Fruit fly (Drosophila melanogaster): Measurements from ENCODE around the gene nis.

The nis gene

DNA sequence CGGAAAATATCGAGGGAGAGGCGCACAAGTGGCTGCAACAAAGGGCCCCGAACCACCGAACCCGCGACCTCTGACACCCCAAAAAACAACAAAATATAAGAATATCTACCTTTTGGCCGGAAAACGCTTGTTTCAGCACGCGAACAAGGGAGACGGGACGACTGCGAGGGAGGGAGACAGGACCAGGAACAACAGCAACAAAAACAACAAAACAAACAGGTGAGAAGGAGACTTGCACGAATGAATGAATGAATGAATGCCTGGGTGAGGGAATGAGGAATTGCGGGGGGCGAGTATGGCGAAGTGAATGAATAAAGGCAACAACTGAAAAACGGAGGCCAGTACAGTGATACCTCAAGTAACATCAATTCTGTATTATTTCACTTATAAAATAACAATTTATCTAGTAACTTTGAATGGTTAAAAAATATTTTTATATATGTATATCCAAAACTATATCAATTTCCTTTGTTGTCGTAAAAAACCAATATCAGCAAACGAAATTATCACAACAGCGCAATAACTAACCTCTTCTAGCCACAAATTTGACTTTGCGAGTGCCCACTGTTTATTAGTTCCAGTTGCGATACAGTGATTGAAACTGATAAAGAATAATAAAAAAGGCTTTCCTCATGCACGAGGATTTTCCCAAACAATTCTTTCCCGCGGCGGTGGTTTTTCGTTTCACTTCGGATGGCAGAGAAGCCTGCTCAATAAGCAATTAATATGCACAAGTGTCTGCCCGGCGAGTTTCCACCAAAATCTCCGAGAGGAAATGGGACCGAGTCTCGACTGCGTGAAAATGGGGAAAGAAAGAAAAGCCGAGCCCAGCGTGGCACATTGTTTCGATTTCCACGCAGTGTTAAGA, 30.0 kb downstream of the nis start (continued):
- no peak for TF ChIP-seq Taf1 (GFP tag; IDR thresholded peaks at IDR 0.05)
- no peak for TF ChIP-seq CG10654 (GFP tag; optimal IDR thresholded peaks at IDR 0.05)
- TF ChIP-seq H15 (GFP tag; IDR thresholded peaks at IDR 0.05) = no peak
- no peak for TF ChIP-seq odd (GFP tag; optimal IDR thresholded peaks at IDR 0.05)
- TF ChIP-seq CG7556 (GFP tag; optimal IDR thresholded peaks at IDR 0.05) = peak; percentile 24
- peak; percentile 10 for TF ChIP-seq tio (GFP tag; optimal IDR thresholded peaks at IDR 0.05)
- TF ChIP-seq CG4424 (GFP tag; optimal IDR thresholded peaks at IDR 0.05) = no peak
- TF ChIP-seq onecut (GFP tag; IDR thresholded peaks at IDR 0.05) = 0 out of 2 replicates have a peak, but pooled peaks have one; percentile 29
- TF ChIP-seq Lhr (GFP tag; optimal IDR thresholded peaks at IDR 0.05) = no peak
- no peak for TF ChIP-seq CG12299 (tag; optimal IDR thresholded peaks at IDR 0.05)
- TF ChIP-seq CG30431 (GFP tag; optimal IDR thresholded peaks at IDR 0.05) = no peak
- TF ChIP-seq MESR4 (GFP tag; optimal IDR thresholded peaks at IDR 0.05) = no peak
- no peak for TF ChIP-seq Dbx (GFP tag; IDR thresholded peaks at IDR 0.05)
- TF ChIP-seq CG15479 (GFP tag; optimal IDR thresholded peaks at IDR 0.05) = no peak
- TF ChIP-seq dpn (GFP tag; optimal IDR thresholded peaks at IDR 0.05) = no peak
- peak; percentile 14 for TF ChIP-seq lilli (GFP tag; optimal IDR thresholded peaks at IDR 0.05)
- TF ChIP-seq maf-S (GFP tag; optimal IDR thresholded peaks at IDR 0.05) = no peak
- no peak for TF ChIP-seq otp (GFP tag; IDR thresholded peaks at IDR 0.05)
- TF ChIP-seq lola (GFP tag; optimal IDR thresholded peaks at IDR 0.05) = peak in 1 of 3 experiments; percentile 55
- peak; percentile 95 for TF ChIP-seq grau (tag; optimal IDR thresholded peaks at IDR 0.05)
- TF ChIP-seq sens (GFP tag) = peak; percentile 1
- TF ChIP-seq dmrt11E (tag; optimal IDR thresholded peaks at IDR 0.05) = peak; percentile 72
- no peak for TF ChIP-seq CG11696 (GFP tag; IDR thresholded peaks at IDR 0.05)
- no peak for TF ChIP-seq ERR (GFP tag; optimal IDR thresholded peaks at IDR 0.05)
- no peak for TF ChIP-seq luna (GFP tag; optimal IDR thresholded peaks at IDR 0.05)
- TF ChIP-seq ewg (GFP tag; optimal IDR thresholded peaks at IDR 0.05) = no peak

dm6 chr2L:1554954-1555353, 32.0 kb downstream of the nis start, which contains the start of gene haf:
Gene haf, plus strand, starts transcription at chr2L:1555129.
- TF ChIP-seq bsh (GFP tag; optimal IDR thresholded peaks at IDR 0.05) (no peak), CG13296 (GFP tag; optimal IDR thresholded peaks at IDR 0.05) (no peak), prd (optimal IDR thresholded peaks at IDR 0.05) (no peak), prd (GFP tag; IDR thresholded peaks at IDR 0.05) (no peak), mld (GFP tag; IDR thresholded peaks at IDR 0.05; ENCODE audit: partially characterized antibody) (no peak), CG14441 (GFP tag; IDR thresholded peaks at IDR 0.05) (no peak), CG17612 (GFP tag; IDR thresholded peaks at IDR 0.05) (no peak), CG7271 (tag; optimal IDR thresholded peaks at IDR 0.05) (no peak), Meics (GFP tag; optimal IDR thresholded peaks at IDR 0.05) (no peak), HLH3B (GFP tag; IDR thresholded peaks at IDR 0.05) (no peak), Poxn (GFP tag; IDR thresholded peaks at IDR 0.05) (no peak), CG31441 (GFP tag; IDR thresholded peaks at IDR 0.05) (no peak), CG1529 (GFP tag; optimal IDR thresholded peaks at IDR 0.05) (no peak), ken (GFP tag; IDR thresholded peaks at IDR 0.05) (no peak), Med (GFP tag) (no peak), tll (GFP tag; optimal IDR thresholded peaks at IDR 0.05) (no peak), Rfx (GFP tag; IDR thresholded peaks at IDR 0.05) (no peak), CG34376 (GFP tag; optimal IDR thresholded peaks at IDR 0.05) (no peak), CG7357 (GFP tag; IDR thresholded peaks at IDR 0.05) (no peak), CG18764 (GFP tag; optimal IDR thresholded peaks at IDR 0.05) (no peak), dmrt99B (tag; optimal IDR thresholded peaks at IDR 0.05) (no peak), YL-1 (GFP tag; optimal IDR thresholded peaks at IDR 0.05) (no peak), Doc2 (GFP tag; IDR thresholded peaks at IDR 0.05) (no peak), seq (GFP tag; IDR thresholded peaks at IDR 0.05) (peak; percentile 24; the same call in 1 of the 2 replicates), HLHmδ (GFP tag; optimal IDR thresholded peaks at IDR 0.05) (no peak)
